Fruit fly (Drosophila melanogaster) whole organism, pupa: ENCODE results near the gene Nopp140.

Experiments used
- CG10348 ChIP-seq: fragments of 200-800 bp; sonication (Bioruptor generic); IDR thresholded peaks from 2 replicates; pipeline ENCODE4 v1.3.6; 2022; ENCODE audit warnings: missing biosample characterization, missing genetic modification characterization
- CG12605 ChIP-seq: fragments of 200-800 bp; sonication (Bioruptor generic); IDR thresholded peaks from 2 replicates; pipeline ENCODE4 v1.3.6; 2022; ENCODE audit warnings: missing biosample characterization, missing genetic modification characterization
- CG13204 ChIP-seq: fragments of 200-800 bp; sonication (Bioruptor generic); optimal IDR thresholded peaks from 2 replicates; lab custom pipeline; 2018; ENCODE audit warnings: missing biosample characterization, mild to moderate bottlenecking, missing genetic modification characterization, moderate library complexity
- CG14655 ChIP-seq: fragments of 200-800 bp; sonication (Bioruptor generic); optimal IDR thresholded peaks from 3 replicates; lab custom pipeline; 2017; ENCODE audit warnings: mild to moderate bottlenecking, missing biosample characterization, missing genetic modification reagents, missing genetic modification characterization
- CG15710 ChIP-seq: fragments of 200-800 bp; sonication (Bioruptor generic); optimal IDR thresholded peaks from 2 replicates; lab custom pipeline; 2018; ENCODE audit warnings: missing biosample characterization, mild to moderate bottlenecking, missing genetic modification characterization, moderate library complexity
- CG17806 ChIP-seq: fragments of 200-800 bp; sonication (Bioruptor generic); optimal IDR thresholded peaks from 2 replicates; lab custom pipeline; 2018; ENCODE audit warnings: missing biosample characterization, mild to moderate bottlenecking, missing genetic modification characterization, moderate library complexity
- CG32121 ChIP-seq: fragments of 200-800 bp; sonication (Bioruptor generic); IDR thresholded peaks from 2 replicates; pipeline ENCODE4 v1.3.6; 2022; ENCODE audit warnings: missing biosample characterization, missing genetic modification characterization
- CG34367 ChIP-seq: fragments of 200-800 bp; sonication (Bioruptor generic); optimal IDR thresholded peaks from 2 replicates; lab custom pipeline; 2018; ENCODE audit warnings: missing biosample characterization, mild to moderate bottlenecking, missing genetic modification characterization
- CG4496 ChIP-seq: fragments of 200-800 bp; sonication (Bioruptor generic); IDR thresholded peaks from 3 replicates; pipeline ENCODE4 v1.3.6; 2022; ENCODE audit warnings: missing biosample characterization, missing genetic modification characterization
- CG8159 ChIP-seq: fragments of 200-800 bp; sonication (Bioruptor generic); optimal IDR thresholded peaks from 3 replicates; lab custom pipeline; 2018; ENCODE audit warnings: missing biosample characterization, mild to moderate bottlenecking, missing genetic modification characterization, moderate library complexity
- CG8301 ChIP-seq: fragments of 200-800 bp; sonication (Bioruptor generic); optimal IDR thresholded peaks from 2 replicates; lab custom pipeline; 2018; ENCODE audit warnings: missing biosample characterization, mild to moderate bottlenecking, missing genetic modification characterization
- CG9948 ChIP-seq: fragments of 200-800 bp; sonication (Bioruptor generic); optimal IDR thresholded peaks from 2 replicates; lab custom pipeline; 2018; ENCODE audit warnings: missing biosample characterization, mild to moderate bottlenecking, missing genetic modification characterization, moderate library complexity
- D1 ChIP-seq: fragments of 200-800 bp; sonication (Bioruptor generic); optimal IDR thresholded peaks from 2 replicates; lab custom pipeline; 2018; ENCODE audit warnings: missing biosample characterization, mild to moderate bottlenecking, missing genetic modification characterization, moderate library complexity
- EcR ChIP-seq: fragments of 200-800 bp; sonication (Bioruptor generic); optimal IDR thresholded peaks from 3 replicates; lab custom pipeline; 2019; ENCODE audit warnings: missing biosample characterization, missing genetic modification characterization, mild to moderate bottlenecking, moderate library complexity, missing genetic modification reagents
- Ets98B ChIP-seq: fragments of 200-800 bp; sonication (Bioruptor generic); IDR thresholded peaks from 2 replicates; pipeline ENCODE4 v1.3.6; 2022; ENCODE audit warnings: missing biosample characterization, missing genetic modification characterization
- Pif1A ChIP-seq: fragments of 200-800 bp; sonication (Bioruptor generic); optimal IDR thresholded peaks from 3 replicates; lab custom pipeline; 2016; ENCODE audit warnings: missing biosample characterization, missing genetic modification characterization
- Pif1B ChIP-seq: fragments of 200-800 bp; sonication (Bioruptor generic); optimal IDR thresholded peaks from 3 replicates; lab custom pipeline; 2016; ENCODE audit warnings: missing biosample characterization, missing genetic modification characterization
- Snoo ChIP-seq: fragments of 200-800 bp; sonication (Bioruptor generic); optimal IDR thresholded peaks from 3 replicates; lab custom pipeline; 2017; ENCODE audit warnings: missing biosample characterization, mild to moderate bottlenecking, missing genetic modification characterization, inconsistent platforms
- fd96Ca ChIP-seq: fragments of 200-800 bp; sonication (Bioruptor generic); IDR thresholded peaks from 3 replicates; pipeline ENCODE4 v1.3.6; 2022; ENCODE audit warnings: missing biosample characterization, missing genetic modification characterization
- gl ChIP-seq: fragments of 200-800 bp; sonication (Bioruptor generic); optimal IDR thresholded peaks from 2 replicates; lab custom pipeline; 2018; ENCODE audit warnings: missing biosample characterization, mild to moderate bottlenecking, missing genetic modification characterization
- rn ChIP-seq: fragments of 200-800 bp; sonication (Bioruptor generic); IDR thresholded peaks from 2 replicates; pipeline ENCODE4 v1.3.6; 2022; ENCODE audit warnings: missing biosample characterization, missing genetic modification characterization

Gene Nopp140

dm6 chr3L:21832203-21833160 is at the start of gene Nopp140, which contains the start of gene CG7148:
Gene Nopp140 (plus strand): TSS chr3L:21832774.
Gene CG7148 (minus strand): TSS chr3L:21832253.
- TF ChIP-seq Snoo (tag; lab: Kevin White, UChicago) (peak; percentile 39), D1 (no peak), CG34367 (tag; lab: Kevin White, UChicago) (peak; percentile 42), EcR (no peak), CG4496 (GFP tag; lab: Robert Waterston, UW) (peak; percentile 71), Ets98B (GFP tag; lab: Robert Waterston, UW) (peak; percentile 38), CG17806 (tag; lab: Kevin White, UChicago) (peak; percentile 57), gl (tag; lab: Kevin White, UChicago) (no peak), Pif1A (GFP tag; lab: Kevin White, UChicago) (no peak), CG14655 (GFP tag; lab: Kevin White, UChicago) (no peak), Pif1B (GFP tag; lab: Kevin White, UChicago) (no peak), CG9948 (tag; lab: Kevin White, UChicago) (peak; percentile 35), CG13204 (GFP tag; lab: Kevin White, UChicago) (no peak), CG15710 (tag; lab: Kevin White, UChicago) (peak; percentile 37), CG8159 (tag; lab: Kevin White, UChicago) (peak; percentile 52), CG8301 (tag; lab: Kevin White, UChicago) (peak; percentile 46), rn (GFP tag; lab: Robert Waterston, UW) (0 out of 2 replicates have a peak, but pooled peaks have one; percentile 26), CG10348 (no peak), CG32121 (GFP tag; lab: Robert Waterston, UW) (peak; percentile 62; the same call in 1 of the 2 replicates), CG12605 (GFP tag; lab: Robert Waterston, UW) (no peak), fd96Ca (peak; percentile 69; the same call in 2 of the 3 replicates)

dm6 chr3L:21787883-21788282 is 44.7 kb upstream of the Nopp140 start:
- TF ChIP-seq CG8159 (tag; lab: Kevin White, UChicago) (no peak), Ets98B (GFP tag; lab: Robert Waterston, UW) (no peak), CG15710 (tag; lab: Kevin White, UChicago) (no peak), CG14655 (GFP tag; lab: Kevin White, UChicago) (no peak), Pif1A (GFP tag; lab: Kevin White, UChicago) (no peak), gl (tag; lab: Kevin White, UChicago) (no peak), D1 (no peak), CG8301 (tag; lab: Kevin White, UChicago) (no peak), rn (GFP tag; lab: Robert Waterston, UW) (no peak), CG17806 (tag; lab: Kevin White, UChicago) (no peak), Pif1B (GFP tag; lab: Kevin White, UChicago) (no peak), CG32121 (GFP tag; lab: Robert Waterston, UW) (no peak), CG34367 (tag; lab: Kevin White, UChicago) (no peak), CG9948 (tag; lab: Kevin White, UChicago) (no peak)
- TF ChIP-seq, all 21 proteins: peak for 0

DNA sequence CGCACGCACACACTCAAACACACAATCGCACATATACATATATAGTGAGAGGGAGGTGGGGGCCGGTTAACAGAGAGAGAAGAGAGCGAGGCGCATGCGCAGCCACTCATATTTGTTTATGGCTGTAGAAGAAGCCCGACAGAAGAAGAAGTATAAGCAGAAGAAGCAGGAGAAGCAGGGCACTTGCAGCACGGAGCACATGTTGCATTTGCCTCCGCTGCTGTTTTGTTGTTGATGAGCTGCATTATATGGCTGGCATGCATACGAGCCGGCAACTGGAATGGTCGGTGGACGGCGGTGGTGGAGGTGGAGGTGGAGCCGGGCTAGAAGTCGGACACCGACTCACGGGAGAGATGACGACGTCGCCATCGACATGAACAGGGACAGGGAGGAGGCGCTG is 32.1 kb upstream of the Nopp140 start:
- TF ChIP-seq CG14655 (GFP tag; lab: Kevin White, UChicago) (no peak), CG13204 (GFP tag; lab: Kevin White, UChicago) (peak; percentile 61), fd96Ca (no peak), EcR (peak; percentile 17), CG4496 (GFP tag; lab: Robert Waterston, UW) (no peak; the same call in 2 of the 3 replicates), Snoo (tag; lab: Kevin White, UChicago) (no peak)

dm6 chr3L:21808003-21808530 is 24.5 kb upstream of the Nopp140 start:
- no peak; the same call in 1 of the 2 replicates for TF ChIP-seq CG12605 (GFP tag; lab: Robert Waterston, UW)
- peak; percentile 69 for TF ChIP-seq CG17806 (tag; lab: Kevin White, UChicago)
- peak; percentile 81 for TF ChIP-seq CG32121 (GFP tag; lab: Robert Waterston, UW)
- TF ChIP-seq Pif1B (GFP tag; lab: Kevin White, UChicago), result peak; percentile 65
- peak; percentile 71; the same call in 2 of the 3 replicates for TF ChIP-seq fd96Ca
- TF ChIP-seq EcR, result peak; percentile 42
- peak; percentile 45 for TF ChIP-seq Pif1A (GFP tag; lab: Kevin White, UChicago)
- peak; percentile 73 for TF ChIP-seq CG4496 (GFP tag; lab: Robert Waterston, UW)
- peak; percentile 73 for TF ChIP-seq CG8159 (tag; lab: Kevin White, UChicago)
- TF ChIP-seq CG14655 (GFP tag; lab: Kevin White, UChicago), result peak; percentile 78
- peak; percentile 62 for TF ChIP-seq CG8301 (tag; lab: Kevin White, UChicago)
- TF ChIP-seq CG9948 (tag; lab: Kevin White, UChicago), result peak; percentile 74
- peak; percentile 30; the same call in 1 of the 2 replicates for TF ChIP-seq rn (GFP tag; lab: Robert Waterston, UW)
- peak; percentile 52 for TF ChIP-seq Snoo (tag; lab: Kevin White, UChicago)
- peak; percentile 84 for TF ChIP-seq Ets98B (GFP tag; lab: Robert Waterston, UW)
- peak; percentile 27; the same call in 1 of the 2 replicates for TF ChIP-seq CG10348
- no peak for TF ChIP-seq gl (tag; lab: Kevin White, UChicago)
- TF ChIP-seq CG34367 (tag; lab: Kevin White, UChicago), result peak; percentile 65
- peak; percentile 67 for TF ChIP-seq CG15710 (tag; lab: Kevin White, UChicago)
- no peak for TF ChIP-seq D1
- no peak for TF ChIP-seq CG13204 (GFP tag; lab: Kevin White, UChicago)
